Worm (Caenorhabditis elegans) whole organism, early embryonic: ENCODE data around the gene cyp-14A3.

Source experiments
- B0310.2 ChIP-seq: sonication (generic microtip); optimal IDR thresholded peaks from 2 replicates; lab custom pipeline; 2016; ENCODE audit warnings: mild to moderate bottlenecking, missing genetic modification characterization, missing compliant biosample characterization
- F13C5.2 ChIP-seq: sonication (generic microtip); optimal IDR thresholded peaks from 2 replicates; lab custom pipeline; 2017; ENCODE audit warnings: mild to moderate bottlenecking, missing genetic modification characterization, inconsistent platforms, missing compliant biosample characterization
- aly-1 ChIP-seq: sonication (generic microtip); optimal IDR thresholded peaks from 2 replicates; lab custom pipeline; 2016; ENCODE audit warnings: missing genetic modification characterization, missing compliant biosample characterization
- ama-1 ChIP-seq: fragments of 150-350 bp; optimal IDR thresholded peaks from 2 replicates; lab custom pipeline; 2014
- ceh-13 ChIP-seq: fragments of 200-800 bp; sonication (Bioruptor generic); optimal IDR thresholded peaks from 2 replicates; lab custom pipeline; 2018; ENCODE audit warnings: mild to moderate bottlenecking, missing genetic modification characterization, missing compliant biosample characterization
- ceh-36 ChIP-seq: sonication (generic microtip); optimal IDR thresholded peaks from 2 replicates; lab custom pipeline; 2016; ENCODE audit warnings: missing genetic modification characterization, inconsistent platforms, missing compliant biosample characterization
- ets-7 ChIP-seq: sonication (generic microtip); optimal IDR thresholded peaks from 2 replicates; lab custom pipeline; 2016; ENCODE audit warnings: missing genotype, missing genetic modification characterization, missing compliant biosample characterization
- flt-1 ChIP-seq: fragments of 200-800 bp; sonication (Bioruptor generic); IDR thresholded peaks from 2 replicates; pipeline ENCODE4 v1.3.6; 2022; ENCODE audit warnings: missing genetic modification characterization, missing compliant biosample characterization
- hmbx-1 ChIP-seq: sonication (generic microtip); optimal IDR thresholded peaks from 2 replicates; lab custom pipeline; 2016; ENCODE audit warnings: mild to moderate bottlenecking, missing genetic modification characterization, missing compliant biosample characterization
- hmg-4 ChIP-seq: fragments of 200-800 bp; sonication (Bioruptor generic); optimal IDR thresholded peaks from 2 replicates; lab custom pipeline; 2018; ENCODE audit warnings: mild to moderate bottlenecking, missing genetic modification characterization, missing compliant biosample characterization
- hnd-1 ChIP-seq: sonication (generic microtip); optimal IDR thresholded peaks from 2 replicates; lab custom pipeline; 2016; ENCODE audit warnings: missing genetic modification characterization, missing compliant biosample characterization
- pes-1 ChIP-seq: fragments of 200-800 bp; sonication (Bioruptor generic); IDR thresholded peaks from 2 replicates; pipeline ENCODE4 v1.3.6; 2022; ENCODE audit warnings: missing genetic modification reagents, missing genetic modification characterization, missing compliant biosample characterization
- scrt-1 ChIP-seq: fragments of 200-800 bp; sonication (Bioruptor generic); IDR thresholded peaks from 2 replicates; pipeline ENCODE4 v1.3.6; 2022; ENCODE audit warnings: missing genetic modification characterization, missing compliant biosample characterization
- sea-1 ChIP-seq: fragments of 200-800 bp; sonication (Bioruptor generic); conservative IDR thresholded peaks from 2 replicates; pipeline ENCODE4 v1.3.6; 2022; ENCODE audit warnings: missing genetic modification characterization, missing compliant biosample characterization
- tbx-11 ChIP-seq: fragments of 200-800 bp; sonication (Bioruptor generic); IDR thresholded peaks from 2 replicates; pipeline ENCODE4 v1.3.6; 2022; ENCODE audit warnings: missing genetic modification characterization, missing compliant biosample characterization
- tbx-37 ChIP-seq: fragments of 200-800 bp; sonication (Bioruptor generic); conservative IDR thresholded peaks from 2 replicates; pipeline ENCODE4 v1.3.6; 2022; ENCODE audit warnings: missing genetic modification reagents, missing genetic modification characterization, missing compliant biosample characterization
- tra-4 ChIP-seq: sonication (generic microtip); optimal IDR thresholded peaks from 2 replicates; lab custom pipeline; 2017; ENCODE audit warnings: missing genetic modification characterization, missing compliant biosample characterization

The cyp-14A3 gene

ce11 chrX:13300503-13300902 lies 26.5 kb upstream of the cyp-14A3 start, which contains the start of gene srd-39:
TSS of gene srd-39 (minus strand) at chrX:13300603.
- TF ChIP-seq scrt-1 (GFP tag; lab: Robert Waterston, UW): no peak

ce11 chrX:13294669-13295068 lies 20.7 kb upstream of the cyp-14A3 start, which contains the start of gene srd-36:
TSS of gene srd-36 (minus strand) at chrX:13294769.
- no peak for TF ChIP-seq ets-7 (tag; lab: Kevin White, UChicago)
- TF ChIP-seq pes-1 (GFP tag; lab: Robert Waterston, UW): no peak
- no peak for TF ChIP-seq hmbx-1
- no peak for TF ChIP-seq ceh-36 (tag; lab: Kevin White, UChicago)
- no peak for TF ChIP-seq hmg-4 (GFP tag; lab: Kevin White, UChicago)
- no peak for TF ChIP-seq scrt-1 (GFP tag; lab: Robert Waterston, UW)
- no peak for TF ChIP-seq F13C5.2 (tag; lab: Kevin White, UChicago)
- TF ChIP-seq B0310.2: no peak
- no peak for TF ChIP-seq hnd-1 (tag; lab: Kevin White, UChicago)
- TF ChIP-seq flt-1: no peak
- no peak for TF ChIP-seq aly-1
- TF ChIP-seq ama-1 (lab: Kevin White, UChicago): no peak

- TF ChIP-seq pes-1 (GFP tag; lab: Robert Waterston, UW): no peak
- no peak for TF ChIP-seq aly-1
- no peak for TF ChIP-seq hmg-4 (GFP tag; lab: Kevin White, UChicago)
- TF ChIP-seq F13C5.2 (tag; lab: Kevin White, UChicago): no peak
- TF ChIP-seq hnd-1 (tag; lab: Kevin White, UChicago): no peak
- no peak for TF ChIP-seq ceh-13 (GFP tag; lab: Kevin White, UChicago)
- TF ChIP-seq scrt-1 (GFP tag; lab: Robert Waterston, UW): no peak
- TF ChIP-seq flt-1: no peak
- no peak for TF ChIP-seq tbx-37 (GFP tag; lab: Robert Waterston, UW)
Measured at ce11 chrX:13293023-13293422, 19.0 kb upstream of the cyp-14A3 start.

ce11 chrX:13291506-13291905 lies 17.5 kb upstream of the cyp-14A3 start, which contains the start of gene srd-38:
TSS of gene srd-38 (plus strand) at chrX:13291806.
- TF ChIP-seq hmbx-1 (no peak), pes-1 (GFP tag; lab: Robert Waterston, UW) (no peak), aly-1 (no peak), ceh-36 (tag; lab: Kevin White, UChicago) (no peak), F13C5.2 (tag; lab: Kevin White, UChicago) (no peak), tra-4 (no peak), B0310.2 (no peak), tbx-11 (GFP tag; lab: Robert Waterston, UW) (no peak), hnd-1 (tag; lab: Kevin White, UChicago) (no peak), ama-1 (lab: Kevin White, UChicago) (no peak), sea-1 (GFP tag; lab: Robert Waterston, UW) (no peak), ets-7 (tag; lab: Kevin White, UChicago) (no peak), hmg-4 (GFP tag; lab: Kevin White, UChicago) (no peak), ceh-13 (GFP tag; lab: Kevin White, UChicago) (no peak), tbx-37 (GFP tag; lab: Robert Waterston, UW) (no peak), flt-1 (no peak), scrt-1 (GFP tag; lab: Robert Waterston, UW) (no peak)

ce11 chrX:13290531-13290930 lies 16.5 kb upstream of the cyp-14A3 start, which contains the start of gene R04D3.3:
TSS of gene R04D3.3 (minus strand) at chrX:13290631.
- TF ChIP-seq tra-4 (no peak), pes-1 (GFP tag; lab: Robert Waterston, UW) (no peak), tbx-11 (GFP tag; lab: Robert Waterston, UW) (no peak), hmbx-1 (no peak), F13C5.2 (tag; lab: Kevin White, UChicago) (no peak), scrt-1 (GFP tag; lab: Robert Waterston, UW) (no peak), ama-1 (lab: Kevin White, UChicago) (no peak), flt-1 (no peak)

ce11 chrX:13288715-13289114 lies 14.7 kb upstream of the cyp-14A3 start, which contains the start of gene R04D3.4:
TSS of gene R04D3.4 (minus strand) at chrX:13288815.
- no peak for TF ChIP-seq sea-1 (GFP tag; lab: Robert Waterston, UW)
- no peak for TF ChIP-seq aly-1
- TF ChIP-seq F13C5.2 (tag; lab: Kevin White, UChicago): no peak
- TF ChIP-seq tbx-11 (GFP tag; lab: Robert Waterston, UW): no peak
- TF ChIP-seq tbx-37 (GFP tag; lab: Robert Waterston, UW): no peak
- no peak for TF ChIP-seq flt-1
- TF ChIP-seq pes-1 (GFP tag; lab: Robert Waterston, UW): no peak
- no peak for TF ChIP-seq tra-4
- TF ChIP-seq ceh-13 (GFP tag; lab: Kevin White, UChicago): no peak
- no peak for TF ChIP-seq hnd-1 (tag; lab: Kevin White, UChicago)
- TF ChIP-seq ets-7 (tag; lab: Kevin White, UChicago): no peak
- TF ChIP-seq hmbx-1: no peak
- TF ChIP-seq B0310.2: no peak

ce11 chrX:13286533-13286932 lies 12.5 kb upstream of the cyp-14A3 start, which contains the start of gene R04D3.2:
TSS of gene R04D3.2 (minus strand) at chrX:13286633.
- no peak for TF ChIP-seq hmg-4 (GFP tag; lab: Kevin White, UChicago)
- TF ChIP-seq ets-7 (tag; lab: Kevin White, UChicago): no peak
- no peak for TF ChIP-seq tbx-11 (GFP tag; lab: Robert Waterston, UW)
- TF ChIP-seq scrt-1 (GFP tag; lab: Robert Waterston, UW): no peak
- TF ChIP-seq aly-1: no peak
- TF ChIP-seq ama-1 (lab: Kevin White, UChicago): no peak
- TF ChIP-seq hmbx-1: no peak
- TF ChIP-seq B0310.2: no peak
- TF ChIP-seq ceh-36 (tag; lab: Kevin White, UChicago): no peak
- TF ChIP-seq F13C5.2 (tag; lab: Kevin White, UChicago): no peak
- no peak for TF ChIP-seq ceh-13 (GFP tag; lab: Kevin White, UChicago)
- no peak for TF ChIP-seq pes-1 (GFP tag; lab: Robert Waterston, UW)

ce11 chrX:13284618-13285017 lies 10.6 kb upstream of the cyp-14A3 start:
- TF ChIP-seq tra-4 (no peak), ceh-13 (GFP tag; lab: Kevin White, UChicago) (no peak), F13C5.2 (tag; lab: Kevin White, UChicago) (no peak), tbx-37 (GFP tag; lab: Robert Waterston, UW) (no peak), hmg-4 (GFP tag; lab: Kevin White, UChicago) (no peak), flt-1 (no peak), aly-1 (no peak), hmbx-1 (no peak), hnd-1 (tag; lab: Kevin White, UChicago) (no peak), B0310.2 (no peak)
